Worm (Caenorhabditis elegans) whole organism, L1 larva: ENCODE data around the gene K05G3.1.

Experiments used
- C16A3.4 ChIP-seq: fragments of 150-350 bp; optimal IDR thresholded peaks from 2 replicates; lab custom pipeline; 2014; ENCODE audit warnings: missing biosample characterization, missing genetic modification characterization
- Y116A8C.19 ChIP-seq: sonication (generic microtip); optimal IDR thresholded peaks from 2 replicates; lab custom pipeline; 2016; ENCODE audit warnings: missing compliant biosample characterization, missing genetic modification characterization, borderline replicate concordance
- aha-1 ChIP-seq: fragments of 150-350 bp; optimal IDR thresholded peaks from 2 replicates; lab custom pipeline; 2014; ENCODE audit warnings: missing biosample characterization, missing genetic modification characterization
- alr-1 ChIP-seq: fragments of 200-800 bp; sonication (Bioruptor generic); optimal IDR thresholded peaks from 2 replicates; lab custom pipeline; 2018; ENCODE audit warnings: borderline replicate concordance, mild to moderate bottlenecking, missing genetic modification characterization, missing compliant biosample characterization
- ama-1 ChIP-seq: fragments of 150-350 bp; optimal IDR thresholded peaks from 2 replicates; lab custom pipeline; 2014
- blmp-1 ChIP-seq: fragments of 150-350 bp; optimal IDR thresholded peaks from 2 replicates; lab custom pipeline; 2014; ENCODE audit warnings: missing biosample characterization, missing genetic modification characterization
- ceh-63 ChIP-seq: fragments of 200-800 bp; sonication (Bioruptor generic); optimal IDR thresholded peaks from 2 replicates; lab custom pipeline; 2018; ENCODE audit warnings: mild to moderate bottlenecking, missing genetic modification characterization, missing compliant biosample characterization
- ceh-88 ChIP-seq: fragments of 200-800 bp; sonication (Bioruptor generic); IDR thresholded peaks from 2 replicates; pipeline ENCODE4 v1.3.6; 2022; ENCODE audit warnings: missing genetic modification characterization, missing compliant biosample characterization
- ceh-90 ChIP-seq: sonication (generic microtip); optimal IDR thresholded peaks from 2 replicates; lab custom pipeline; 2016; ENCODE audit warnings: missing genetic modification characterization, missing compliant biosample characterization
- dpl-1 ChIP-seq, 3 experiments: fragments of 150-350 bp in 2 of 3; sonication (generic microtip) in 1 of 3; optimal IDR thresholded peaks; 2 replicates each; lab custom pipeline; 2014 to 2017; ENCODE audit warnings: missing biosample characterization in 3 of 3, missing genetic modification characterization in 3 of 3, missing genetic modification reagents in 3 of 3
- dsc-1 ChIP-seq: sonication (generic microtip); optimal IDR thresholded peaks from 2 replicates; lab custom pipeline; 2016; ENCODE audit warnings: mild to moderate bottlenecking, missing genetic modification characterization, missing compliant biosample characterization
- efl-3 ChIP-seq: fragments of 200-800 bp; sonication (Bioruptor generic); optimal IDR thresholded peaks from 2 replicates; lab custom pipeline; 2018; ENCODE audit warnings: mild to moderate bottlenecking, missing genetic modification characterization, missing compliant biosample characterization
- egl-13 ChIP-seq: sonication (generic microtip); optimal IDR thresholded peaks from 2 replicates; lab custom pipeline; 2016; ENCODE audit warnings: missing genotype, missing genetic modification reagents, missing genetic modification characterization, missing compliant biosample characterization
- egl-27 ChIP-seq, 2 experiments: fragments of 150-350 bp in 1 of 2; sonication (generic microtip); optimal IDR thresholded peaks; 3 replicates each; lab custom pipeline; 2017 to 2018; ENCODE audit warnings: missing biosample characterization in 2 of 2, missing genetic modification characterization in 2 of 2, missing genetic modification reagents in 2 of 2
- elt-2 ChIP-seq: sonication (generic microtip); optimal IDR thresholded peaks from 2 replicates; lab custom pipeline; 2016; ENCODE audit warnings: missing genetic modification characterization, mild to moderate bottlenecking, inconsistent platforms, missing compliant biosample characterization, missing genetic modification reagents
- elt-3 ChIP-seq, 6 experiments: fragments of 150-350 bp in 1 of 6; sonication (generic microtip); optimal IDR thresholded peaks; 2 replicates each; lab custom pipeline; 2017 to 2018; ENCODE audit warnings: missing biosample characterization in 6 of 6, missing genetic modification characterization in 6 of 6, inconsistent platforms in 1 of 6
- ets-5 ChIP-seq: fragments of 200-800 bp; sonication (Bioruptor generic); IDR thresholded peaks from 2 replicates; pipeline ENCODE4 v1.3.6; 2022; ENCODE audit warnings: missing genetic modification characterization, missing compliant biosample characterization
- fos-1 ChIP-seq: fragments of 150-350 bp; optimal IDR thresholded peaks from 2 replicates; lab custom pipeline; 2014; ENCODE audit warnings: missing biosample characterization, missing genetic modification characterization
- hlh-4 ChIP-seq: sonication (generic microtip); optimal IDR thresholded peaks from 2 replicates; lab custom pipeline; 2016; ENCODE audit warnings: mild to moderate bottlenecking, missing genetic modification characterization, missing compliant biosample characterization
- irx-1 ChIP-seq: sonication (generic microtip); optimal IDR thresholded peaks from 2 replicates; lab custom pipeline; 2016; ENCODE audit warnings: missing genetic modification characterization, missing compliant biosample characterization
- isw-1 ChIP-seq: fragments of 200-800 bp; sonication (Bioruptor generic); IDR thresholded peaks from 2 replicates; pipeline ENCODE4 v1.3.6; 2022; ENCODE audit warnings: missing genetic modification characterization, missing compliant biosample characterization
- jun-1 ChIP-seq: fragments of 150-350 bp; optimal IDR thresholded peaks from 2 replicates; lab custom pipeline; 2014; ENCODE audit warnings: missing biosample characterization, missing genetic modification reagents, missing genetic modification characterization
- lin-14 ChIP-seq: fragments of 200-800 bp; sonication (Bioruptor generic); optimal IDR thresholded peaks from 2 replicates; lab custom pipeline; 2018; ENCODE audit warnings: mild to moderate bottlenecking, missing genetic modification characterization, moderate library complexity, missing compliant biosample characterization
- lin-15B ChIP-seq: fragments of 150-350 bp; sonication (generic microtip); optimal IDR thresholded peaks from 3 replicates; lab custom pipeline; 2014; ENCODE audit warnings: missing biosample characterization, missing genetic modification characterization
- lin-35 ChIP-seq, 2 experiments: fragments of 150-350 bp; optimal IDR thresholded peaks; 2 replicates each; lab custom pipeline; 2014; ENCODE audit warnings: missing biosample characterization in 2 of 2, missing genetic modification characterization in 2 of 2, missing genetic modification reagents in 2 of 2
- lin-39 ChIP-seq: fragments of 150-350 bp; optimal IDR thresholded peaks from 2 replicates; lab custom pipeline; 2014; ENCODE audit warnings: missing biosample characterization, missing genetic modification reagents, missing genetic modification characterization
- mdl-1 ChIP-seq, 2 experiments: fragments of 150-350 bp; optimal IDR thresholded peaks; 2 replicates each; lab custom pipeline; 2014 to 2017; ENCODE audit warnings: missing biosample characterization in 2 of 2, missing genetic modification characterization in 2 of 2, inconsistent platforms in 1 of 2
- mep-1 ChIP-seq: fragments of 150-350 bp; optimal IDR thresholded peaks from 2 replicates; lab custom pipeline; 2014; ENCODE audit warnings: missing biosample characterization, missing genetic modification characterization
- nhr-11 ChIP-seq: fragments of 150-350 bp; optimal IDR thresholded peaks from 2 replicates; lab custom pipeline; 2014; ENCODE audit warnings: missing biosample characterization, missing genetic modification characterization
- nhr-12 ChIP-seq: sonication (generic microtip); optimal IDR thresholded peaks from 2 replicates; lab custom pipeline; 2017; ENCODE audit warnings: missing biosample characterization, missing genetic modification characterization
- nhr-19 ChIP-seq: fragments of 200-800 bp; sonication (Bioruptor generic); conservative IDR thresholded peaks from 2 replicates; pipeline ENCODE4 v1.3.6; 2022; ENCODE audit warnings: missing genetic modification characterization, missing compliant biosample characterization
- nhr-20 ChIP-seq: sonication (generic microtip); optimal IDR thresholded peaks from 2 replicates; lab custom pipeline; 2016; ENCODE audit warnings: mild to moderate bottlenecking, missing genetic modification characterization, missing compliant biosample characterization
- nhr-237 ChIP-seq: fragments of 150-350 bp; optimal IDR thresholded peaks from 2 replicates; lab custom pipeline; 2014; ENCODE audit warnings: missing biosample characterization, missing genetic modification characterization
- nhr-28 ChIP-seq: fragments of 150-350 bp; optimal IDR thresholded peaks from 2 replicates; lab custom pipeline; 2014; ENCODE audit warnings: missing biosample characterization, missing genetic modification characterization
- nhr-47 ChIP-seq: sonication (generic microtip); optimal IDR thresholded peaks from 2 replicates; lab custom pipeline; 2016; ENCODE audit warnings: mild to moderate bottlenecking, missing genetic modification characterization, moderate library complexity, missing compliant biosample characterization
- nhr-76 ChIP-seq: sonication (generic microtip); optimal IDR thresholded peaks from 2 replicates; lab custom pipeline; 2017; ENCODE audit warnings: missing biosample characterization, missing genetic modification characterization
- nhr-77 ChIP-seq: fragments of 150-350 bp; optimal IDR thresholded peaks from 2 replicates; lab custom pipeline; 2014; ENCODE audit warnings: missing biosample characterization, missing genetic modification characterization
- nhr-90 ChIP-seq: sonication (generic microtip); optimal IDR thresholded peaks from 2 replicates; lab custom pipeline; 2016; ENCODE audit warnings: mild to moderate bottlenecking, missing genetic modification characterization, missing compliant biosample characterization; ENCODE audit not compliant: poor library complexity
- pag-3 ChIP-seq: sonication (generic microtip); optimal IDR thresholded peaks from 2 replicates; lab custom pipeline; 2017; ENCODE audit warnings: missing genetic modification characterization, mild to moderate bottlenecking, missing compliant biosample characterization, antibody characterized with exemption, borderline replicate concordance; ENCODE audit not compliant: insufficient read depth
- pqm-1 ChIP-seq: sonication (generic microtip); optimal IDR thresholded peaks from 3 replicates; lab custom pipeline; 2017; ENCODE audit warnings: missing biosample characterization, missing genetic modification characterization
- skn-1 ChIP-seq: fragments of 150-350 bp; optimal IDR thresholded peaks from 2 replicates; lab custom pipeline; 2014; ENCODE audit warnings: missing biosample characterization, missing genetic modification characterization
- snu-23 ChIP-seq: sonication (generic microtip); optimal IDR thresholded peaks from 2 replicates; lab custom pipeline; 2016; ENCODE audit warnings: missing genetic modification characterization, missing compliant biosample characterization
- sptf-1 ChIP-seq: fragments of 150-350 bp; optimal IDR thresholded peaks from 2 replicates; lab custom pipeline; 2014; ENCODE audit warnings: missing biosample characterization, missing genetic modification characterization
- swsn-7 ChIP-seq: sonication (generic microtip); optimal IDR thresholded peaks from 2 replicates; lab custom pipeline; 2016; ENCODE audit warnings: missing genetic modification characterization, missing compliant biosample characterization
- tbx-2 ChIP-seq: sonication (generic microtip); optimal IDR thresholded peaks from 2 replicates; lab custom pipeline; 2016; ENCODE audit warnings: missing genetic modification characterization, missing compliant biosample characterization
- tlp-1 ChIP-seq: fragments of 150-350 bp; optimal IDR thresholded peaks from 2 replicates; lab custom pipeline; 2014; ENCODE audit warnings: missing biosample characterization, missing genetic modification characterization
- unc-130 ChIP-seq: fragments of 150-350 bp; optimal IDR thresholded peaks from 2 replicates; lab custom pipeline; 2017; ENCODE audit warnings: missing biosample characterization, missing genetic modification characterization, inconsistent platforms
- unc-62 ChIP-seq: fragments of 150-350 bp; optimal IDR thresholded peaks from 2 replicates; lab custom pipeline; 2014; ENCODE audit warnings: missing biosample characterization, missing genetic modification reagents, missing genetic modification characterization
- unc-98 ChIP-seq: fragments of 200-800 bp; sonication (Bioruptor generic); IDR thresholded peaks from 2 replicates; pipeline ENCODE4 v1.3.6; 2022; ENCODE audit warnings: missing genetic modification characterization, missing compliant biosample characterization
- xbp-1 ChIP-seq: sonication (generic microtip); optimal IDR thresholded peaks from 2 replicates; lab custom pipeline; 2016; ENCODE audit warnings: missing genetic modification characterization, missing compliant biosample characterization
- zip-4 ChIP-seq: fragments of 200-800 bp; sonication (Bioruptor generic); optimal IDR thresholded peaks from 2 replicates; lab custom pipeline; 2018; ENCODE audit warnings: mild to moderate bottlenecking, missing genetic modification characterization, moderate library complexity, missing compliant biosample characterization
- ztf-4 ChIP-seq: fragments of 150-350 bp; optimal IDR thresholded peaks from 2 replicates; lab custom pipeline; 2014; ENCODE audit warnings: missing biosample characterization, missing genetic modification characterization

K05G3.1 gene

ce11 chrX:16550551-16550950, 49.4 kb downstream of the K05G3.1 start:
- TF ChIP-seq C16A3.4 (no peak), isw-1 (no peak), lin-14 (GFP tag; lab: Kevin White, UChicago) (peak; percentile 16), swsn-7 (no peak), elt-2 (tag; lab: Kevin White, UChicago) (peak; percentile 86), unc-98 (GFP tag; lab: Robert Waterston, UW) (no peak), nhr-19 (0 out of 2 replicates have a peak, but pooled peaks have one; percentile 10), nhr-76 (tag; lab: Kevin White, UChicago) (no peak), nhr-90 (tag; lab: Kevin White, UChicago) (peak; percentile 18), fos-1 (tag; lab: Kevin White, UChicago) (no peak), hlh-4 (tag; lab: Kevin White, UChicago) (no peak), sptf-1 (tag; lab: Kevin White, UChicago) (no peak), ceh-88 (GFP tag; lab: Robert Waterston, UW) (no peak), nhr-11 (no peak), unc-130 (tag; lab: Kevin White, UChicago) (no peak), pag-3 (tag; lab: Kevin White, UChicago) (no peak), aha-1 (no peak), nhr-20 (tag; lab: Kevin White, UChicago) (peak; percentile 34), lin-35 (GFP tag; optimal IDR thresholded peaks at IDR 0.05; lab: Kevin White, UChicago) (peak in 1 of 2 experiments; percentile 21)

ce11 chrX:16551318-16551717, 50.2 kb downstream of the K05G3.1 start:
- no peak for TF ChIP-seq nhr-237 (tag; lab: Kevin White, UChicago)
- TF ChIP-seq dpl-1 (GFP tag; optimal IDR thresholded peaks at IDR 0.05; lab: Kevin White, UChicago) = no peak
- TF ChIP-seq nhr-12 = no peak
- no peak for TF ChIP-seq mep-1
- peak; percentile 34 for TF ChIP-seq nhr-47 (tag; lab: Kevin White, UChicago)
- no peak for TF ChIP-seq alr-1 (tag; lab: Kevin White, UChicago)
- TF ChIP-seq mdl-1 (tag; optimal IDR thresholded peaks at IDR 0.05; lab: Kevin White, UChicago) = peak in 1 of 2 experiments; percentile 30
- peak in 1 of 6 experiments; percentile 2 for TF ChIP-seq elt-3 (tag; optimal IDR thresholded peaks at IDR 0.05; lab: Kevin White, UChicago)
- no peak for TF ChIP-seq fos-1 (tag; lab: Kevin White, UChicago)
- no peak for TF ChIP-seq unc-62
- no peak for TF ChIP-seq ztf-4 (tag; lab: Kevin White, UChicago)
- TF ChIP-seq lin-39 (tag; lab: Kevin White, UChicago) = no peak
- TF ChIP-seq ama-1 = no peak
- TF ChIP-seq ceh-88 (GFP tag; lab: Robert Waterston, UW) = no peak
- TF ChIP-seq Y116A8C.19 (tag; lab: Kevin White, UChicago) = no peak
- no peak for TF ChIP-seq tlp-1 (tag; lab: Kevin White, UChicago)
- no peak for TF ChIP-seq zip-4 (GFP tag; lab: Kevin White, UChicago)
- TF ChIP-seq pag-3 (tag; lab: Kevin White, UChicago) = no peak
- TF ChIP-seq jun-1 (tag; lab: Kevin White, UChicago) = no peak
- TF ChIP-seq blmp-1 (tag; lab: Kevin White, UChicago) = no peak
- no peak for TF ChIP-seq egl-13
- TF ChIP-seq ets-5 = no peak
- TF ChIP-seq pqm-1 (tag; lab: Kevin White, UChicago) = no peak
- TF ChIP-seq dsc-1 (tag; lab: Kevin White, UChicago) = peak; percentile 46
- no peak for TF ChIP-seq nhr-28 (tag; lab: Kevin White, UChicago)
- peak; percentile 30 for TF ChIP-seq snu-23
- no peak for TF ChIP-seq hlh-4 (tag; lab: Kevin White, UChicago)
- peak; percentile 25 for TF ChIP-seq swsn-7
- TF ChIP-seq skn-1 (tag; lab: Kevin White, UChicago) = peak; percentile 20
- TF ChIP-seq ceh-90 = no peak
- TF ChIP-seq lin-15B (tag; lab: Kevin White, UChicago) = no peak
- TF ChIP-seq nhr-11 = no peak
- TF ChIP-seq nhr-77 (tag; lab: Kevin White, UChicago) = peak; percentile 15
- TF ChIP-seq lin-35 (GFP tag; optimal IDR thresholded peaks at IDR 0.05; lab: Kevin White, UChicago) = peak in 1 of 2 experiments; percentile 61
- no peak for TF ChIP-seq irx-1 (tag; lab: Kevin White, UChicago)
- TF ChIP-seq efl-3 (GFP tag; lab: Kevin White, UChicago) = no peak
- TF ChIP-seq egl-27 (tag; optimal IDR thresholded peaks at IDR 0.05; lab: Kevin White, UChicago) = no peak
- no peak for TF ChIP-seq tbx-2 (tag; lab: Kevin White, UChicago)
- TF ChIP-seq xbp-1 (tag; lab: Kevin White, UChicago) = no peak
- no peak for TF ChIP-seq ceh-63 (GFP tag; lab: Kevin White, UChicago)
